Fruit fly (Drosophila melanogaster) whole organism, embryonic: ENCODE measurements around the gene UBL3.
A peak's percentile ranks its signal among the peaks of the same experiment; 100 is the strongest.

Source experiments
- Atf-2 ChIP-seq: fragments of 200-800 bp; sonication (Bioruptor generic); optimal IDR thresholded peaks from 2 replicates; lab custom pipeline; 2016; ENCODE audit warnings: missing biosample characterization, missing genetic modification characterization
- Awh ChIP-seq: fragments of 200-800 bp; sonication (Bioruptor generic); IDR thresholded peaks from 2 replicates; pipeline ENCODE4, ENCODE4 v1.3.6; 2022; ENCODE audit warnings: missing biosample characterization, missing genetic modification characterization
- CG11723 ChIP-seq: fragments of 200-800 bp; sonication (Bioruptor generic); optimal IDR thresholded peaks from 2 replicates; lab custom pipeline; 2017; ENCODE audit warnings: missing biosample characterization, mild to moderate bottlenecking, missing genetic modification characterization
- CG12155 ChIP-seq: fragments of 200-800 bp; sonication (Bioruptor generic); optimal IDR thresholded peaks from 3 replicates; lab custom pipeline; 2016; ENCODE audit warnings: missing biosample characterization, missing genetic modification characterization
- CG12659 ChIP-seq: fragments of 200-800 bp; sonication (Bioruptor generic); optimal IDR thresholded peaks from 3 replicates; lab custom pipeline; 2017; ENCODE audit warnings: mild to moderate bottlenecking, missing biosample characterization, missing genetic modification reagents, missing genetic modification characterization
- CG13123 ChIP-seq: fragments of 200-800 bp; sonication (Bioruptor generic); optimal IDR thresholded peaks from 2 replicates; lab custom pipeline; 2016; ENCODE audit warnings: missing biosample characterization, missing genetic modification characterization
- CG13424 ChIP-seq: fragments of 200-800 bp; sonication (Bioruptor generic); optimal IDR thresholded peaks from 2 replicates; lab custom pipeline; 2019; ENCODE audit warnings: missing biosample characterization, mild to moderate bottlenecking, missing genetic modification characterization, moderate library complexity
- CG14710 ChIP-seq: fragments of 200-800 bp; sonication (Bioruptor generic); optimal IDR thresholded peaks from 3 replicates; lab custom pipeline; 2019; ENCODE audit warnings: missing biosample characterization, mild to moderate bottlenecking, missing genetic modification characterization, moderate library complexity
- CG14860 ChIP-seq: fragments of 200-800 bp; sonication (Bioruptor generic); IDR thresholded peaks from 3 replicates; pipeline ENCODE4 v1.3.6; 2022; ENCODE audit warnings: missing biosample characterization, missing genetic modification characterization; ENCODE audit not compliant: partially characterized antibody
- CG15514 ChIP-seq: fragments of 200-800 bp; sonication (Bioruptor generic); optimal IDR thresholded peaks from 3 replicates; lab custom pipeline; 2017; ENCODE audit warnings: missing biosample characterization, missing genetic modification characterization, mild to moderate bottlenecking, moderate library complexity, missing genetic modification reagents
- CG1602 ChIP-seq: fragments of 200-800 bp; sonication (Bioruptor generic); optimal IDR thresholded peaks from 3 replicates; lab custom pipeline; 2016; ENCODE audit warnings: missing biosample characterization, missing genetic modification characterization
- CG17385 ChIP-seq: fragments of 200-800 bp; sonication (Bioruptor generic); optimal IDR thresholded peaks from 3 replicates; lab custom pipeline; 2018; ENCODE audit warnings: missing biosample characterization, mild to moderate bottlenecking, missing genetic modification characterization
- CG17612 ChIP-seq: fragments of 200-800 bp; sonication (Bioruptor generic); IDR thresholded peaks from 2 replicates; pipeline ENCODE4 v1.3.6; 2022; ENCODE audit warnings: missing biosample characterization, missing genetic modification characterization
- CG18764 ChIP-seq: fragments of 200-800 bp; sonication (Bioruptor generic); optimal IDR thresholded peaks from 3 replicates; lab custom pipeline; 2016; ENCODE audit warnings: missing biosample characterization, missing genetic modification characterization
- CG2202 ChIP-seq: fragments of 200-800 bp; sonication (Bioruptor generic); optimal IDR thresholded peaks from 2 replicates; lab custom pipeline; 2018; ENCODE audit warnings: missing biosample characterization, mild to moderate bottlenecking, missing genetic modification characterization
- CG33213 ChIP-seq: fragments of 200-800 bp; sonication (Bioruptor generic); optimal IDR thresholded peaks from 3 replicates; lab custom pipeline; 2016; ENCODE audit warnings: missing biosample characterization, missing genetic modification characterization
- CG3407 ChIP-seq: fragments of 200-800 bp; sonication (Bioruptor generic); optimal IDR thresholded peaks from 2 replicates; lab custom pipeline; 2018; ENCODE audit warnings: missing biosample characterization, mild to moderate bottlenecking, missing genetic modification characterization
- CG4282 ChIP-seq: fragments of 200-800 bp; sonication (Bioruptor generic); optimal IDR thresholded peaks from 2 replicates; lab custom pipeline; 2016; ENCODE audit warnings: missing biosample characterization, missing genetic modification characterization
- CG4424 ChIP-seq: fragments of 200-800 bp; sonication (Bioruptor generic); optimal IDR thresholded peaks from 3 replicates; lab custom pipeline; 2016; ENCODE audit warnings: missing biosample characterization, missing genetic modification characterization
- CG6254 ChIP-seq: fragments of 200-800 bp; sonication (Bioruptor generic); optimal IDR thresholded peaks from 3 replicates; lab custom pipeline; 2017; ENCODE audit warnings: mild to moderate bottlenecking, missing biosample characterization, missing genetic modification reagents, missing genetic modification characterization
- CG6765 ChIP-seq: fragments of 200-800 bp; sonication (Bioruptor generic); optimal IDR thresholded peaks from 3 replicates; lab custom pipeline; 2017; ENCODE audit warnings: missing biosample characterization, mild to moderate bottlenecking, missing genetic modification characterization
- CG6854 ChIP-seq: fragments of 200-800 bp; sonication (Bioruptor generic); optimal IDR thresholded peaks from 3 replicates; lab custom pipeline; 2017; ENCODE audit warnings: missing biosample characterization, mild to moderate bottlenecking, missing genetic modification characterization
- CG7556 ChIP-seq: fragments of 200-800 bp; sonication (Bioruptor generic); optimal IDR thresholded peaks from 2 replicates; lab custom pipeline; 2017; ENCODE audit warnings: missing biosample characterization, mild to moderate bottlenecking, missing genetic modification characterization
- CG8924 ChIP-seq: fragments of 200-800 bp; optimal IDR thresholded peaks from 3 replicates; lab custom pipeline; 2019; ENCODE audit warnings: missing biosample characterization, mild to moderate bottlenecking, missing genetic modification characterization, moderate library complexity
- CG9817 ChIP-seq: fragments of 200-800 bp; sonication (Bioruptor generic); optimal IDR thresholded peaks from 2 replicates; lab custom pipeline; 2018; ENCODE audit warnings: missing biosample characterization, mild to moderate bottlenecking, missing genetic modification characterization, moderate library complexity
- Dad ChIP-seq: fragments of 200-800 bp; sonication (Bioruptor generic); optimal IDR thresholded peaks from 3 replicates; lab custom pipeline; 2016; ENCODE audit warnings: missing biosample characterization, missing genetic modification characterization
- Dip2 ChIP-seq: fragments of 200-800 bp; sonication (Bioruptor generic); IDR thresholded peaks from 2 replicates; pipeline ENCODE4 v1.3.6; 2022; ENCODE audit warnings: missing biosample characterization, missing genetic modification characterization
- Dp ChIP-seq: fragments of 200-800 bp; sonication (Bioruptor generic); optimal IDR thresholded peaks from 2 replicates; lab custom pipeline; 2018; ENCODE audit warnings: missing biosample characterization, mild to moderate bottlenecking, missing genetic modification characterization, moderate library complexity
- H15 ChIP-seq: fragments of 200-800 bp; sonication (Bioruptor generic); IDR thresholded peaks from 3 replicates; pipeline ENCODE4 v1.3.6; 2022; ENCODE audit warnings: missing biosample characterization, missing genetic modification characterization
- HLHmδ ChIP-seq: fragments of 200-800 bp; sonication (Bioruptor generic); optimal IDR thresholded peaks from 2 replicates; lab custom pipeline; 2018; ENCODE audit warnings: missing biosample characterization, mild to moderate bottlenecking, missing genetic modification characterization, moderate library complexity
- Hr39 ChIP-seq: fragments of >200 bp; optimal IDR thresholded peaks from 2 replicates; lab custom pipeline; 2017
- Hr78 ChIP-seq, 2 experiments: fragments of 200-800 bp in 1 of 2; fragments of >200 bp in 1 of 2; sonication (Bioruptor generic) in 1 of 2; optimal IDR thresholded peaks; 2 replicates each; lab custom pipeline; 2017 to 2019; ENCODE audit warnings: missing biosample characterization in 2 of 2, missing genetic modification characterization in 2 of 2, mild to moderate bottlenecking in 1 of 2, moderate library complexity in 1 of 2
- Mad ChIP-seq: fragments of 200-800 bp; sonication (Bioruptor generic); optimal IDR thresholded peaks from 2 replicates; lab custom pipeline; 2016; ENCODE audit warnings: missing biosample characterization, missing genetic modification characterization
- Mes4 ChIP-seq: fragments of 200-800 bp; sonication (Bioruptor generic); optimal IDR thresholded peaks from 2 replicates; lab custom pipeline; 2016; ENCODE audit warnings: missing biosample characterization, missing genetic modification characterization
- NC2β ChIP-seq: fragments of 200-800 bp; sonication (Bioruptor generic); optimal IDR thresholded peaks from 2 replicates; lab custom pipeline; 2016; ENCODE audit warnings: missing biosample characterization, missing genetic modification characterization
- Nf-YB ChIP-seq: fragments of 200-800 bp; sonication (Bioruptor generic); optimal IDR thresholded peaks from 3 replicates; lab custom pipeline; 2019; ENCODE audit warnings: missing biosample characterization, mild to moderate bottlenecking, missing genetic modification characterization, moderate library complexity
- Stat92E ChIP-seq, 3 experiments: fragments of >200 bp in 2 of 3; fragments of 200-800 bp in 1 of 3; sonication (Bioruptor generic) in 1 of 3; optimal IDR thresholded peaks; 2 replicates each; lab custom pipeline; 2017 to 2019; ENCODE audit warnings: missing biosample characterization in 3 of 3, missing genetic modification characterization in 3 of 3, mild to moderate bottlenecking in 1 of 3, moderate library complexity in 1 of 3
- Taf1 ChIP-seq: fragments of 200-800 bp; sonication (Bioruptor generic); IDR thresholded peaks from 2 replicates; pipeline ENCODE4 v1.3.6; 2022; ENCODE audit warnings: missing biosample characterization, missing genetic modification characterization
- ab ChIP-seq: fragments of 200-800 bp; sonication (Bioruptor generic); optimal IDR thresholded peaks from 2 replicates; lab custom pipeline; 2016; ENCODE audit warnings: missing biosample characterization, missing genetic modification characterization
- ato ChIP-seq: fragments of 200-800 bp; sonication (Bioruptor generic); IDR thresholded peaks from 2 replicates; pipeline ENCODE4 v1.3.6; 2022; ENCODE audit warnings: missing biosample characterization, missing genetic modification characterization; ENCODE audit not compliant: partially characterized antibody
- bigmax ChIP-seq: fragments of 200-800 bp; sonication (Bioruptor generic); optimal IDR thresholded peaks from 2 replicates; lab custom pipeline; 2018; ENCODE audit warnings: missing biosample characterization, mild to moderate bottlenecking, missing genetic modification characterization
- chinmo ChIP-seq: fragments of 200-800 bp; sonication (Bioruptor generic); IDR thresholded peaks from 4 replicates; pipeline ENCODE4 v1.3.6; 2022; ENCODE audit warnings: missing biosample characterization, missing genetic modification characterization; ENCODE audit not compliant: partially characterized antibody
- dmrt11E ChIP-seq: fragments of 200-800 bp; sonication (Bioruptor generic); optimal IDR thresholded peaks from 3 replicates; lab custom pipeline; 2018; ENCODE audit warnings: missing biosample characterization, mild to moderate bottlenecking, missing genetic modification characterization, moderate library complexity
- inv ChIP-seq: fragments of 200-800 bp; sonication (Bioruptor generic); IDR thresholded peaks from 2 replicates; pipeline ENCODE4 v1.3.6; 2022; ENCODE audit warnings: missing biosample characterization, missing genetic modification characterization; ENCODE audit not compliant: partially characterized antibody
- kni ChIP-seq: fragments of 200-800 bp; sonication (Bioruptor generic); optimal IDR thresholded peaks from 3 replicates; lab custom pipeline; 2017; ENCODE audit warnings: mild to moderate bottlenecking, missing biosample characterization, missing genetic modification reagents, missing genetic modification characterization
- rib ChIP-seq: fragments of 200-800 bp; sonication (Bioruptor generic); IDR thresholded peaks from 2 replicates; pipeline ENCODE4 v1.3.6; 2022; ENCODE audit warnings: missing biosample characterization, missing genetic modification characterization
- ro ChIP-seq: fragments of 200-800 bp; sonication (Bioruptor generic); IDR thresholded peaks from 2 replicates; pipeline ENCODE4 v1.3.6; 2022; ENCODE audit warnings: missing biosample characterization, missing genetic modification characterization
- slp2 ChIP-seq: fragments of 200-800 bp; sonication (Bioruptor generic); optimal IDR thresholded peaks from 2 replicates; lab custom pipeline; 2016; ENCODE audit warnings: missing biosample characterization, missing genetic modification characterization
- sr ChIP-seq: fragments of 200-800 bp; sonication (Bioruptor generic); IDR thresholded peaks from 3 replicates; pipeline ENCODE4 v1.3.6; 2022; ENCODE audit warnings: missing biosample characterization, missing genetic modification characterization
- twi ChIP-seq: fragments of 200-800 bp; optimal IDR thresholded peaks from 2 replicates; lab custom pipeline; 2019; ENCODE audit warnings: missing biosample characterization, mild to moderate bottlenecking, missing genetic modification characterization, moderate library complexity
- zfh2 ChIP-seq: fragments of 200-800 bp; sonication (Bioruptor generic); optimal IDR thresholded peaks from 2 replicates; lab custom pipeline; 2016; ENCODE audit warnings: missing biosample characterization, missing genetic modification characterization

The UBL3 gene

DNA sequence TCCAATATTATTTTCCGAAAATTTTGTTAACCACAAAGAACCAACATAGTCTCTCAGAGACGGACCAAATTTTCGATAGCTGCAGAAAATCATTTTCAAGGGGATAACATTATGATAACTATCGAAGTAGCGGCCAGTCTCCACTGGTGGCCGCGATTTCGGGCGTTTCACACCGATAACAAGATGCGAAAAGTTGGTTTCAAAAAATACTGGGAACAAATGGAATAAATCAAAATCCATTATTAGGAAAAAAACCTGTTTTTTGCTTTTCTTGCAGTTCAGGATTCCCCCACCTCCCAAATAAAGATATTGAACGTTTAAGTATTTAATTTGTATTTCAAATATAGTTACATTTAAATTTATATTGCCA is 34.3 kb upstream of the UBL3 start, which contains the start of gene tay (continued):
- TF ChIP-seq Atf-2: no peak
- TF ChIP-seq CG13123 (GFP tag; lab: Kevin White, UChicago): no peak
- TF ChIP-seq CG14710 (tag; lab: Kevin White, UChicago): peak; percentile 21
- TF ChIP-seq Hr78 (GFP tag; optimal IDR thresholded peaks at IDR 0.05; lab: Kevin White, UChicago): peak in 1 of 2 experiments; percentile 66
- no peak for TF ChIP-seq CG6254 (GFP tag; lab: Kevin White, UChicago)
- no peak for TF ChIP-seq ab
- TF ChIP-seq CG14860 (GFP tag; lab: Robert Waterston, UW): no peak; the same call in 2 of the 3 replicates
- TF ChIP-seq CG6854: no peak
- TF ChIP-seq HLHmδ (GFP tag; lab: Kevin White, UChicago): no peak
- TF ChIP-seq CG11723 (GFP tag; lab: Kevin White, UChicago): peak; percentile 20
- no peak for TF ChIP-seq Dip2 (GFP tag; lab: Robert Waterston, UW)
- no peak for TF ChIP-seq kni (GFP tag; lab: Kevin White, UChicago)
- no peak for TF ChIP-seq sr
- peak; percentile 57; the same call in 1 of the 2 replicates for TF ChIP-seq inv (GFP tag; lab: Robert Waterston, UW)
- TF ChIP-seq ro (GFP tag; lab: Robert Waterston, UW): no peak
- peak; percentile 6 for TF ChIP-seq Dp (GFP tag; lab: Kevin White, UChicago)
- no peak for TF ChIP-seq CG13424 (tag; lab: Kevin White, UChicago)
- TF ChIP-seq CG1602: no peak
- TF ChIP-seq chinmo (GFP tag; lab: Robert Waterston, UW): 0 out of 4 replicates have a peak, but pooled peaks have one; percentile 41
- TF ChIP-seq Mes4: no peak
- TF ChIP-seq CG8924: no peak
- no peak for TF ChIP-seq Dad
- TF ChIP-seq CG2202 (tag; lab: Kevin White, UChicago): no peak
- no peak for TF ChIP-seq CG17612
- peak; percentile 35 for TF ChIP-seq zfh2 (GFP tag; lab: Kevin White, UChicago)
- TF ChIP-seq CG33213: peak; percentile 28
- TF ChIP-seq twi (tag; lab: Kevin White, UChicago): no peak
- TF ChIP-seq CG7556 (GFP tag; lab: Kevin White, UChicago): no peak
- no peak for TF ChIP-seq CG9817
- no peak for TF ChIP-seq CG3407 (GFP tag; lab: Kevin White, UChicago)
- TF ChIP-seq CG4282 (GFP tag; lab: Kevin White, UChicago): no peak
- no peak for TF ChIP-seq Hr39 (lab: Kevin White, UChicago)
- peak; percentile 81 for TF ChIP-seq ato (GFP tag; lab: Robert Waterston, UW)
- no peak for TF ChIP-seq CG4424 (GFP tag; lab: Kevin White, UChicago)
- no peak for TF ChIP-seq CG6765
- peak; percentile 8 for TF ChIP-seq NC2β (GFP tag; lab: Kevin White, UChicago)
- TF ChIP-seq slp2 (GFP tag; lab: Kevin White, UChicago): no peak
- no peak for TF ChIP-seq Mad (GFP tag; lab: Kevin White, UChicago)
- TF ChIP-seq CG15514 (GFP tag; lab: Kevin White, UChicago): peak; percentile 80
- no peak for TF ChIP-seq Taf1 (GFP tag; lab: Robert Waterston, UW)
- TF ChIP-seq rib (GFP tag; lab: Robert Waterston, UW): no peak
- TF ChIP-seq dmrt11E: no peak
- peak; percentile 47 for TF ChIP-seq bigmax
- peak; percentile 74 for TF ChIP-seq CG12659 (GFP tag; lab: Kevin White, UChicago)
- TF ChIP-seq CG17385 (GFP tag; lab: Kevin White, UChicago): no peak
- TF ChIP-seq Stat92E (GFP tag; optimal IDR thresholded peaks at IDR 0.05; lab: Kevin White, UChicago): no peak
- TF ChIP-seq Nf-YB (GFP tag; lab: Kevin White, UChicago): no peak
- TF ChIP-seq H15: no peak
- no peak for TF ChIP-seq Awh
- no peak for TF ChIP-seq CG12155 (GFP tag; lab: Kevin White, UChicago)
- TF ChIP-seq CG18764 (GFP tag; lab: Kevin White, UChicago): no peak
